Fruit fly (Drosophila melanogaster): ENCODE data around the gene Prosbeta3.
A peak's percentile ranks its signal among the peaks of the same experiment; 100 is the strongest.

Prosbeta3 gene

DNA sequence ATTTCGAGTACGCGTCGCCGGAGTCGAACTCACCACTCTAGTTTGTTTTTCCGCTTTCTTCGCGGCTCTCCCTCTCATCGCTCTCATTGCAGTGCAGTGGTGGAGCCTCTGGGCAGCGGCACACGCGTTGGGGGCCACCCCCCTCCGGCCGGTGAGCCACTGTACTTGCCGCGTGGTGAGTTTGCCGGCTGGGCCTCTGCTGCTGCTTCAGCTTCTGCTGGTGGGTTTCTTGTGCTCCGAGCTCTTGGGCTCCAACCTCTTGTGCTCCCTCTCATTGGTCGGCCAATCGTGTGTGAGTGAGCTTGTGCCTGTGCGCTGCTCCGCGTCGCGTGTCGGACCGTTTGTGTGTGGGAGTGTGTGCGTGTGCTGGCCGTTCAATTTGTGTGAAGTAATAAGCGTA, 47.0 kb upstream of the Prosbeta3 start (continued):
- peak; percentile 15 for TF ChIP-seq CG10209 (GFP tag; optimal IDR thresholded peaks at IDR 0.05)
- no peak for TF ChIP-seq Hmx (GFP tag; optimal IDR thresholded peaks at IDR 0.05)
- no peak for TF ChIP-seq CG10267 (tag; optimal IDR thresholded peaks at IDR 0.05)
- TF ChIP-seq dmrt11E (tag; optimal IDR thresholded peaks at IDR 0.05): no peak
- peak; percentile 31 for TF ChIP-seq NfI (GFP tag; optimal IDR thresholded peaks at IDR 0.05)
- no peak for TF ChIP-seq bowl (GFP tag; IDR thresholded peaks at IDR 0.05)
- peak; percentile 50 for TF ChIP-seq slp2 (GFP tag; optimal IDR thresholded peaks at IDR 0.05)
- no peak for TF ChIP-seq nerfin-2 (GFP tag; IDR thresholded peaks at IDR 0.05; ENCODE audit: partially characterized antibody)
- no peak for TF ChIP-seq sr (GFP tag; IDR thresholded peaks at IDR 0.05)
- no peak for TF ChIP-seq ap (GFP tag; IDR thresholded peaks at IDR 0.05)
- TF ChIP-seq dimm (GFP tag; IDR thresholded peaks at IDR 0.05): no peak
- no peak for TF ChIP-seq CG2129 (GFP tag; IDR thresholded peaks at IDR 0.05; ENCODE audit: partially characterized antibody)
- peak; percentile 51 for TF ChIP-seq CG7745 (tag; optimal IDR thresholded peaks at IDR 0.05)
- no peak for TF ChIP-seq CG11093 (GFP tag; IDR thresholded peaks at IDR 0.05)
- peak; percentile 92 for TF ChIP-seq HLHmδ (GFP tag; optimal IDR thresholded peaks at IDR 0.05)
- peak; percentile 28 for TF ChIP-seq Dad (GFP tag; optimal IDR thresholded peaks at IDR 0.05)
- TF ChIP-seq CG13424 (tag; optimal IDR thresholded peaks at IDR 0.05): peak; percentile 3
- peak; percentile 4 for TF ChIP-seq BtbVII (GFP tag; optimal IDR thresholded peaks at IDR 0.05)
- TF ChIP-seq Hsf (GFP tag; optimal IDR thresholded peaks at IDR 0.05): peak; percentile 41
- no peak for TF ChIP-seq hth (optimal IDR thresholded peaks at IDR 0.05)
- TF ChIP-seq bsh (GFP tag; optimal IDR thresholded peaks at IDR 0.05): peak; percentile 51 to 66
- no peak for TF ChIP-seq CG42726 (GFP tag; IDR thresholded peaks at IDR 0.05; ENCODE audit: partially characterized antibody)
- TF ChIP-seq CG16815 (GFP tag; optimal IDR thresholded peaks at IDR 0.05): no peak
- TF ChIP-seq D19A (tag; optimal IDR thresholded peaks at IDR 0.05): peak; percentile 28
- no peak for TF ChIP-seq Spps (tag; optimal IDR thresholded peaks at IDR 0.05)
- TF ChIP-seq cas (GFP tag; IDR thresholded peaks at IDR 0.05): no peak
- peak; percentile 17 for TF ChIP-seq CG6254 (GFP tag; optimal IDR thresholded peaks at IDR 0.05)
- TF ChIP-seq da (GFP tag; optimal IDR thresholded peaks at IDR 0.05): peak; percentile 46
- TF ChIP-seq CG18764 (GFP tag; optimal IDR thresholded peaks at IDR 0.05): no peak
- TF ChIP-seq CG11723 (GFP tag; optimal IDR thresholded peaks at IDR 0.05): peak; percentile 29
- TF ChIP-seq ato (GFP tag; IDR thresholded peaks at IDR 0.05; ENCODE audit: partially characterized antibody): no peak
- TF ChIP-seq CG15514 (GFP tag; optimal IDR thresholded peaks at IDR 0.05): peak; percentile 72
- TF ChIP-seq Usf (GFP tag; optimal IDR thresholded peaks at IDR 0.05): no peak
- no peak for TF ChIP-seq ssp (GFP tag; IDR thresholded peaks at IDR 0.05)
- TF ChIP-seq fd102C (GFP tag; optimal IDR thresholded peaks at IDR 0.05): no peak
- TF ChIP-seq ase (GFP tag; IDR thresholded peaks at IDR 0.05): no peak
- peak; percentile 85 for TF ChIP-seq lilli (GFP tag; optimal IDR thresholded peaks at IDR 0.05)
- TF ChIP-seq TFAM (GFP tag; optimal IDR thresholded peaks at IDR 0.05): no peak
- TF ChIP-seq CG11398 (GFP tag; optimal IDR thresholded peaks at IDR 0.05): peak; percentile 32
- TF ChIP-seq CG9215 (GFP tag; IDR thresholded peaks at IDR 0.05): no peak
- TF ChIP-seq pho (GFP tag; optimal IDR thresholded peaks at IDR 0.05): peak; percentile 78
- TF ChIP-seq ac (GFP tag; optimal IDR thresholded peaks at IDR 0.05): no peak
- TF ChIP-seq Max (GFP tag; optimal IDR thresholded peaks at IDR 0.05): peak; percentile 29
- no peak for TF ChIP-seq sim (GFP tag; IDR thresholded peaks at IDR 0.05)
- TF ChIP-seq onecut (GFP tag; IDR thresholded peaks at IDR 0.05): peak; percentile 64
- peak; percentile 72 for TF ChIP-seq Hand (GFP tag; optimal IDR thresholded peaks at IDR 0.05)
- TF ChIP-seq Gug (GFP tag; IDR thresholded peaks at IDR 0.05): peak; percentile 89
- no peak for TF ChIP-seq CG15073 (GFP tag; optimal IDR thresholded peaks at IDR 0.05)
- no peak for TF ChIP-seq Scr (GFP tag; IDR thresholded peaks at IDR 0.05; ENCODE audit: partially characterized antibody)
- peak; percentile 84 for TF ChIP-seq Fer1 (GFP tag; optimal IDR thresholded peaks at IDR 0.05)
- TF ChIP-seq eve (GFP tag; optimal IDR thresholded peaks at IDR 0.05): no peak
- no peak for TF ChIP-seq CG11695 (GFP tag; IDR thresholded peaks at IDR 0.05)

All from whole organism, embryonic.